Fruit fly (Drosophila melanogaster): ENCODE results near the gene LeuRS-m.

DNA sequence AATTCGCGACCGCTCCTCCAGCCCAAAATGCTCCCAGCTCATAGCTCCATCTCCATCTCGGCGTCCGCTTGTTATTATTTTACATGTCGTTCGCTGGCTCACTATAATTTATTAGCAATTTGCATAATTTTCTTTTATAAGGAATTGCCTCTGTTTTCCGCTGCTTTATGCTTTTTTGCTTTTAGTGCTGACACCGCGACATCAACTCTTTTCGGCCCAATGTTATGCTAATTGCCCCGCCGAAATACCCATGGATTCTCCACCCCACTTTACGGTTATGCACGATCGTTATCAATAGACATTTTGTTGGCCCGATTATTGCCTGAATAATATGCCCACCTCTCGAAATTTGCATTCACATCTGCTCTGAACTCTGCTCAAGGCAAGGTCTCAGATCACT, 29.6 kb downstream of the LeuRS-m start:
- TF ChIP-seq pdm3 (GFP tag; optimal IDR thresholded peaks at IDR 0.05) (no peak), Hr38 (GFP tag; optimal IDR thresholded peaks at IDR 0.05) (no peak), Blimp-1 (GFP tag; optimal IDR thresholded peaks at IDR 0.05) (no peak), Sox102F (GFP tag; optimal IDR thresholded peaks at IDR 0.05) (no peak), CG6276 (GFP tag; optimal IDR thresholded peaks at IDR 0.05) (no peak), CG8632 (GFP tag; optimal IDR thresholded peaks at IDR 0.05) (no peak), CG8319 (GFP tag; optimal IDR thresholded peaks at IDR 0.05) (no peak), Sox15 (GFP tag; optimal IDR thresholded peaks at IDR 0.05) (no peak), achi (GFP tag; optimal IDR thresholded peaks at IDR 0.05) (no peak), Ets96B (tag; optimal IDR thresholded peaks at IDR 0.05) (no peak), fd59A (GFP tag; optimal IDR thresholded peaks at IDR 0.05) (no peak), CG6854 (GFP tag; optimal IDR thresholded peaks at IDR 0.05) (no peak), CG11902 (GFP tag; optimal IDR thresholded peaks at IDR 0.05) (no peak)
